Fruit fly (Drosophila melanogaster) whole organism, embryonic: ENCODE measurements around the gene CG34284.

Experiments used
- ATbp ChIP-seq: fragments of 200-800 bp; sonication (Bioruptor generic); optimal IDR thresholded peaks from 2 replicates; lab custom pipeline; 2017; ENCODE audit warnings: missing biosample characterization, mild to moderate bottlenecking, missing genetic modification characterization, missing genetic modification reagents
- Asciz ChIP-seq: fragments of 200-800 bp; sonication (Bioruptor generic); optimal IDR thresholded peaks from 2 replicates; lab custom pipeline; 2017; ENCODE audit warnings: missing biosample characterization, mild to moderate bottlenecking, missing genetic modification characterization, missing genetic modification reagents
- CG10209 ChIP-seq: fragments of 200-800 bp; sonication (Bioruptor generic); optimal IDR thresholded peaks from 3 replicates; lab custom pipeline; 2017; ENCODE audit warnings: missing biosample characterization, mild to moderate bottlenecking, missing genetic modification characterization, missing genetic modification reagents
- CG10431 ChIP-seq: fragments of 200-800 bp; sonication (Bioruptor generic); optimal IDR thresholded peaks from 3 replicates; lab custom pipeline; 2018; ENCODE audit warnings: missing biosample characterization, mild to moderate bottlenecking, missing genetic modification characterization
- CG10462 ChIP-seq: fragments of 200-800 bp; sonication (Bioruptor generic); optimal IDR thresholded peaks from 2 replicates; lab custom pipeline; 2016; ENCODE audit warnings: missing biosample characterization, missing genetic modification characterization
- CG10654 ChIP-seq: fragments of 200-800 bp; sonication (Bioruptor generic); optimal IDR thresholded peaks from 2 replicates; lab custom pipeline; 2016; ENCODE audit warnings: missing biosample characterization, missing genetic modification characterization
- CG11247 ChIP-seq: fragments of 200-800 bp; sonication (Bioruptor generic); IDR thresholded peaks from 2 replicates; pipeline ENCODE4 v1.3.6; 2022; ENCODE audit warnings: missing biosample characterization, missing genetic modification characterization
- CG11696 ChIP-seq: fragments of 200-800 bp; sonication (Bioruptor generic); IDR thresholded peaks from 2 replicates; pipeline ENCODE4 v1.3.6; 2022; ENCODE audit warnings: missing biosample characterization, missing genetic modification characterization
- CG12659 ChIP-seq: fragments of 200-800 bp; sonication (Bioruptor generic); optimal IDR thresholded peaks from 3 replicates; lab custom pipeline; 2017; ENCODE audit warnings: mild to moderate bottlenecking, missing biosample characterization, missing genetic modification reagents, missing genetic modification characterization
- CG14667 ChIP-seq: fragments of 200-800 bp; sonication (Bioruptor generic); IDR thresholded peaks from 2 replicates; pipeline ENCODE4 v1.3.6; 2022; ENCODE audit warnings: missing biosample characterization, missing genetic modification characterization
- CG15269 ChIP-seq: fragments of 200-800 bp; sonication (Bioruptor generic); optimal IDR thresholded peaks from 2 replicates; lab custom pipeline; 2018; ENCODE audit warnings: missing biosample characterization, mild to moderate bottlenecking, missing genetic modification characterization, moderate library complexity
- CG15514 ChIP-seq: fragments of 200-800 bp; sonication (Bioruptor generic); optimal IDR thresholded peaks from 3 replicates; lab custom pipeline; 2017; ENCODE audit warnings: missing biosample characterization, missing genetic modification characterization, mild to moderate bottlenecking, moderate library complexity, missing genetic modification reagents
- CG17612 ChIP-seq: fragments of 200-800 bp; sonication (Bioruptor generic); IDR thresholded peaks from 2 replicates; pipeline ENCODE4 v1.3.6; 2022; ENCODE audit warnings: missing biosample characterization, missing genetic modification characterization
- CG17829 ChIP-seq: fragments of 200-800 bp; optimal IDR thresholded peaks from 2 replicates; lab custom pipeline; 2019; ENCODE audit warnings: missing biosample characterization, mild to moderate bottlenecking, missing genetic modification characterization, moderate library complexity
- CG17912 ChIP-seq: fragments of 200-800 bp; sonication (Bioruptor generic); optimal IDR thresholded peaks from 2 replicates; lab custom pipeline; 2018; ENCODE audit warnings: missing biosample characterization, mild to moderate bottlenecking, missing genetic modification characterization
- CG31365 ChIP-seq: fragments of 200-800 bp; sonication (Bioruptor generic); optimal IDR thresholded peaks from 2 replicates; lab custom pipeline; 2018; ENCODE audit warnings: missing biosample characterization, mild to moderate bottlenecking, missing genetic modification characterization
- CG31441 ChIP-seq: fragments of 200-800 bp; sonication (Bioruptor generic); IDR thresholded peaks from 2 replicates; pipeline ENCODE4 v1.3.6; 2022; ENCODE audit warnings: missing biosample characterization, missing genetic modification characterization
- CG3838 ChIP-seq: fragments of 200-800 bp; sonication (Bioruptor generic); optimal IDR thresholded peaks from 3 replicates; lab custom pipeline; 2016; ENCODE audit warnings: missing biosample characterization, missing genetic modification characterization
- CG7271 ChIP-seq: fragments of 200-800 bp; sonication (Bioruptor generic); optimal IDR thresholded peaks from 2 replicates; lab custom pipeline; 2018; ENCODE audit warnings: missing biosample characterization, mild to moderate bottlenecking, missing genetic modification characterization, moderate library complexity
- CG8290 ChIP-seq, 3 experiments: fragments of 200-800 bp; sonication (Bioruptor generic); optimal IDR thresholded peaks; 2 replicates each; lab custom pipeline; 2016 to 2019; ENCODE audit warnings: missing biosample characterization in 3 of 3, missing genetic modification characterization in 3 of 3, mild to moderate bottlenecking in 2 of 3, moderate library complexity in 1 of 3
- CG8944 ChIP-seq: fragments of 200-800 bp; sonication (Bioruptor generic); optimal IDR thresholded peaks from 3 replicates; lab custom pipeline; 2016; ENCODE audit warnings: missing biosample characterization, missing genetic modification characterization
- CG9797 ChIP-seq: fragments of 200-800 bp; sonication (Bioruptor generic); optimal IDR thresholded peaks from 3 replicates; lab custom pipeline; 2018; ENCODE audit warnings: missing biosample characterization, mild to moderate bottlenecking, missing genetic modification characterization
- D19B ChIP-seq: fragments of 200-800 bp; sonication (Bioruptor generic); optimal IDR thresholded peaks from 2 replicates; lab custom pipeline; 2017; ENCODE audit warnings: missing biosample characterization, mild to moderate bottlenecking, missing genetic modification characterization
- Dll ChIP-seq: fragments of 200-800 bp; sonication (Bioruptor generic); IDR thresholded peaks from 4 replicates; pipeline ENCODE4 v1.3.6; 2022; ENCODE audit warnings: missing biosample characterization, missing genetic modification characterization; ENCODE audit not compliant: partially characterized antibody
- Fer2 ChIP-seq: fragments of 200-800 bp; sonication (Bioruptor generic); optimal IDR thresholded peaks from 2 replicates; lab custom pipeline; 2018; ENCODE audit warnings: missing biosample characterization, mild to moderate bottlenecking, missing genetic modification characterization, moderate library complexity
- Gsc ChIP-seq: fragments of 200-800 bp; sonication (Bioruptor generic); IDR thresholded peaks from 2 replicates; pipeline ENCODE4 v1.3.6; 2022; ENCODE audit warnings: missing biosample characterization, missing genetic modification characterization
- H2.0 ChIP-seq: fragments of 200-800 bp; sonication (Bioruptor generic); IDR thresholded peaks from 2 replicates; pipeline ENCODE4 v1.3.6; 2022; ENCODE audit warnings: missing biosample characterization, missing genetic modification characterization
- Mad ChIP-seq: fragments of 200-800 bp; sonication (Bioruptor generic); optimal IDR thresholded peaks from 2 replicates; lab custom pipeline; 2016; ENCODE audit warnings: missing biosample characterization, missing genetic modification characterization
- Med ChIP-seq: fragments of 200-800 bp; sonication (Bioruptor generic); peaks from one replicate; lab custom pipeline; 2016; ENCODE audit warnings: missing biosample characterization, missing genetic modification characterization, mild to moderate bottlenecking, inconsistent platforms, moderate library complexity
- Pdp1 ChIP-seq, 2 experiments: fragments of 200-800 bp; sonication (Bioruptor generic); optimal IDR thresholded peaks; 3 replicates each; lab custom pipeline; 2016; ENCODE audit warnings: missing biosample characterization in 2 of 2, missing genetic modification characterization in 2 of 2, mild to moderate bottlenecking in 1 of 2, moderate library complexity in 1 of 2
- Scr ChIP-seq: fragments of 200-800 bp; sonication (Bioruptor generic); IDR thresholded peaks from 2 replicates; pipeline ENCODE4 v1.3.6; 2022; ENCODE audit warnings: missing biosample characterization, missing genetic modification characterization; ENCODE audit not compliant: partially characterized antibody
- TFAM ChIP-seq: fragments of 200-800 bp; sonication (Bioruptor generic); optimal IDR thresholded peaks from 2 replicates; lab custom pipeline; 2017; ENCODE audit warnings: missing biosample characterization, missing genetic modification characterization, inconsistent platforms
- Xbp1 ChIP-seq: fragments of 200-800 bp; sonication (Bioruptor generic); optimal IDR thresholded peaks from 3 replicates; lab custom pipeline; 2016; ENCODE audit warnings: missing biosample characterization, mild to moderate bottlenecking, missing genetic modification characterization
- ase ChIP-seq: fragments of 200-800 bp; sonication (Bioruptor generic); IDR thresholded peaks from 3 replicates; pipeline ENCODE4 v1.3.6; 2022; ENCODE audit warnings: missing biosample characterization, missing genetic modification characterization
- ash1 ChIP-seq: fragments of 200-800 bp; sonication (Bioruptor generic); optimal IDR thresholded peaks from 2 replicates; lab custom pipeline; 2018; ENCODE audit warnings: missing biosample characterization, mild to moderate bottlenecking, missing genetic modification characterization
- croc ChIP-seq: fragments of 200-800 bp; sonication (Bioruptor generic); conservative IDR thresholded peaks from 3 replicates; pipeline ENCODE4 v1.3.6; 2022; ENCODE audit warnings: missing biosample characterization, missing genetic modification characterization
- crol ChIP-seq: fragments of 200-800 bp; sonication (Bioruptor generic); IDR thresholded peaks from 2 replicates; pipeline ENCODE4 v1.3.6; 2022; ENCODE audit warnings: missing biosample characterization, missing genetic modification characterization
- cwo ChIP-seq: fragments of 200-800 bp; sonication (Bioruptor generic); optimal IDR thresholded peaks from 3 replicates; lab custom pipeline; 2017; ENCODE audit warnings: missing biosample characterization, missing genetic modification characterization, mild to moderate bottlenecking, moderate library complexity, missing genetic modification reagents
- dm ChIP-seq: fragments of 200-800 bp; sonication (Bioruptor generic); optimal IDR thresholded peaks from 3 replicates; lab custom pipeline; 2016; ENCODE audit warnings: missing biosample characterization, missing genetic modification characterization
- exex ChIP-seq: fragments of 200-800 bp; sonication (Bioruptor generic); optimal IDR thresholded peaks from 4 replicates; lab custom pipeline; 2018; ENCODE audit warnings: missing biosample characterization, mild to moderate bottlenecking, missing genetic modification characterization, moderate library complexity
- gcm ChIP-seq: fragments of 200-800 bp; sonication (Bioruptor generic); optimal IDR thresholded peaks from 2 replicates; lab custom pipeline; 2019; ENCODE audit warnings: missing biosample characterization, mild to moderate bottlenecking, missing genetic modification characterization, moderate library complexity
- grn ChIP-seq: fragments of 200-800 bp; sonication (Bioruptor generic); optimal IDR thresholded peaks from 3 replicates; lab custom pipeline; 2017; ENCODE audit warnings: missing biosample characterization, missing genetic modification characterization
- kah ChIP-seq: fragments of 200-800 bp; sonication (Bioruptor generic); optimal IDR thresholded peaks from 2 replicates; lab custom pipeline; 2018; ENCODE audit warnings: missing biosample characterization, mild to moderate bottlenecking, missing genetic modification characterization
- ken ChIP-seq: fragments of 200-800 bp; sonication (Bioruptor generic); IDR thresholded peaks from 3 replicates; pipeline ENCODE4 v1.3.6; 2022; ENCODE audit warnings: missing biosample characterization, missing genetic modification characterization
- kni ChIP-seq: fragments of 200-800 bp; sonication (Bioruptor generic); optimal IDR thresholded peaks from 3 replicates; lab custom pipeline; 2017; ENCODE audit warnings: mild to moderate bottlenecking, missing biosample characterization, missing genetic modification reagents, missing genetic modification characterization
- mld ChIP-seq: fragments of 200-800 bp; sonication (Bioruptor generic); IDR thresholded peaks from 3 replicates; pipeline ENCODE4 v1.3.6; 2022; ENCODE audit warnings: missing biosample characterization, missing genetic modification characterization; ENCODE audit not compliant: partially characterized antibody
- onecut ChIP-seq: fragments of 200-800 bp; sonication (Bioruptor generic); IDR thresholded peaks from 2 replicates; pipeline ENCODE4 v1.3.6; 2022; ENCODE audit warnings: missing biosample characterization, missing genetic modification characterization
- pho ChIP-seq: fragments of 200-800 bp; sonication (Bioruptor generic); optimal IDR thresholded peaks from 2 replicates; lab custom pipeline; 2016; ENCODE audit warnings: missing biosample characterization, missing genetic modification characterization
- pnt ChIP-seq: fragments of 200-800 bp; sonication (Bioruptor generic); optimal IDR thresholded peaks from 3 replicates; lab custom pipeline; 2016; ENCODE audit warnings: missing biosample characterization, missing genetic modification characterization
- sens-2 ChIP-seq: fragments of 200-800 bp; sonication (Bioruptor generic); IDR thresholded peaks from 2 replicates; pipeline ENCODE4 v1.3.6; 2022; ENCODE audit warnings: missing biosample characterization, missing genetic modification characterization
- sisA ChIP-seq: fragments of 200-800 bp; sonication (Bioruptor generic); IDR thresholded peaks from 2 replicates; pipeline ENCODE4 v1.3.6; 2022; ENCODE audit warnings: missing biosample characterization, missing genetic modification characterization

CG34284 gene

dm6 chr3R:18918872-18919339, 16.2 kb upstream of the CG34284 start (continued):
- TF ChIP-seq CG15514 (GFP tag; lab: Kevin White, UChicago) (peak; percentile 43), exex (tag; lab: Kevin White, UChicago) (peak; percentile 99), CG17612 (GFP tag; lab: Robert Waterston, UW) (no peak), grn (GFP tag; lab: Kevin White, UChicago) (peak; percentile 93), Xbp1 (GFP tag; lab: Kevin White, UChicago) (no peak), crol (GFP tag; lab: Robert Waterston, UW) (peak; percentile 98), ash1 (GFP tag; lab: Kevin White, UChicago) (no peak), CG15269 (tag; lab: Kevin White, UChicago) (no peak), Med (peak; percentile 82), mld (GFP tag; lab: Robert Waterston, UW) (no peak), CG8290 (GFP tag; optimal IDR thresholded peaks at IDR 0.05; lab: Kevin White, UChicago) (no peak), CG8290 (tag; optimal IDR thresholded peaks at IDR 0.05; lab: Kevin White, UChicago) (peak in 1 of 2 experiments; percentile 51), ken (GFP tag; lab: Robert Waterston, UW) (no peak), sens-2 (no peak), CG9797 (GFP tag; lab: Kevin White, UChicago) (no peak), D19B (GFP tag; lab: Kevin White, UChicago) (no peak), CG17829 (tag; lab: Kevin White, UChicago) (no peak), Mad (GFP tag; lab: Kevin White, UChicago) (no peak), CG10462 (GFP tag; lab: Kevin White, UChicago) (no peak), ase (GFP tag; lab: Robert Waterston, UW) (no peak), cwo (GFP tag; lab: Kevin White, UChicago) (peak; percentile 91), CG11247 (GFP tag; lab: Robert Waterston, UW) (no peak), dm (GFP tag; lab: Kevin White, UChicago) (no peak), ATbp (GFP tag; lab: Kevin White, UChicago) (no peak), CG10431 (GFP tag; lab: Kevin White, UChicago) (no peak), gcm (GFP tag; lab: Kevin White, UChicago) (no peak), onecut (GFP tag; lab: Robert Waterston, UW) (no peak), croc (GFP tag; lab: Robert Waterston, UW) (no peak), sisA (GFP tag; lab: Robert Waterston, UW) (no peak), CG10209 (no peak), CG3838 (GFP tag; lab: Kevin White, UChicago) (no peak), CG12659 (no peak), Scr (GFP tag; lab: Robert Waterston, UW) (no peak), CG17912 (GFP tag; lab: Kevin White, UChicago) (no peak), CG7271 (tag; lab: Kevin White, UChicago) (no peak), Dll (no peak), CG8944 (GFP tag; lab: Kevin White, UChicago) (no peak), kni (GFP tag; lab: Kevin White, UChicago) (no peak), TFAM (GFP tag; lab: Kevin White, UChicago) (no peak), Pdp1 (GFP tag; optimal IDR thresholded peaks at IDR 0.05; lab: Kevin White, UChicago) (peak in 1 of 2 experiments; percentile 74), pnt (GFP tag; lab: Kevin White, UChicago) (no peak), Fer2 (no peak), pho (no peak), kah (peak; percentile 85), Gsc (no peak), CG31441 (GFP tag; lab: Robert Waterston, UW) (no peak), CG14667 (no peak), Asciz (GFP tag; lab: Kevin White, UChicago) (no peak), CG31365 (tag; lab: Kevin White, UChicago) (no peak), CG10654 (GFP tag; lab: Kevin White, UChicago) (no peak), CG11696 (GFP tag; lab: Robert Waterston, UW) (no peak), H2.0 (no peak)
